Fruit fly (Drosophila melanogaster): ENCODE results near the gene CG13073.
A peak's percentile ranks its signal among the peaks of the same experiment; 100 is the strongest.

CG13073 gene

DNA sequence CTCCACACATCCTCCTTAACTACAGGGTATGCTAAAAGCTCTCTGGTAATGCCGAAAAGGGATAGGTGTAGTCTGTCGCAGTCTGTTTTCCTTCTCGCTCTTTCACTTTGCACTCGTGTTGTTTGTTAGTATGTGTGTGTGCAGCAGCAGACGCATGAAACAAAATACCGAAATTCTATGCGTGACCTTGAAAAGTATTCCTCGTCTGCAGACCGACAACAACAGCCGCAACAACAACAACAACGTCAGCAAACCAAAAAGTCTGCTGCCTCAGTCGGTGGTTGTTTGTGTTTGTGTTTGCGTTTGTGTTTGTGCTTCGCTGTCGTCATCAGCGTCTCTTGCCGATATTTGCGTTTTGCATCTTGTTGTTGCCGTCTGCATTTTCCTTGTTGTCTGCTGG lies 38.7 kb downstream of the CG13073 start (continued):
- TF ChIP-seq Hr51 (GFP tag; optimal IDR thresholded peaks at IDR 0.05) (no peak), tgo (GFP tag; IDR thresholded peaks at IDR 0.05) (no peak), ATbp (GFP tag; optimal IDR thresholded peaks at IDR 0.05) (peak; percentile 15), abd-A (tag; optimal IDR thresholded peaks at IDR 0.05) (no peak), CG3847 (GFP tag; IDR thresholded peaks at IDR 0.05) (no peak), inv (GFP tag; IDR thresholded peaks at IDR 0.05; ENCODE audit: partially characterized antibody) (no peak), nom (GFP tag; optimal IDR thresholded peaks at IDR 0.05) (peak; percentile 21), CG4424 (GFP tag; optimal IDR thresholded peaks at IDR 0.05) (no peak), Bdp1 (GFP tag; optimal IDR thresholded peaks at IDR 0.05) (no peak), lab (GFP tag; optimal IDR thresholded peaks at IDR 0.05) (no peak), Deaf1 (tag; optimal IDR thresholded peaks at IDR 0.05) (peak; percentile 29), seq (GFP tag; IDR thresholded peaks at IDR 0.05) (no peak), bab2 (GFP tag; optimal IDR thresholded peaks at IDR 0.05) (no peak), pho (GFP tag; optimal IDR thresholded peaks at IDR 0.05) (no peak), otp (GFP tag; IDR thresholded peaks at IDR 0.05) (no peak), HmgZ (tag; optimal IDR thresholded peaks at IDR 0.05) (no peak), CG9797 (GFP tag; optimal IDR thresholded peaks at IDR 0.05) (no peak), YL-1 (GFP tag; optimal IDR thresholded peaks at IDR 0.05) (no peak), Hr39 (optimal IDR thresholded peaks at IDR 0.05) (no peak), CG15269 (tag; optimal IDR thresholded peaks at IDR 0.05) (no peak), pita (GFP tag; optimal IDR thresholded peaks at IDR 0.05) (no peak), Atf6 (GFP tag; IDR thresholded peaks at IDR 0.05) (no peak), Aef1 (GFP tag; IDR thresholded peaks at IDR 0.05) (no peak), phol (tag; optimal IDR thresholded peaks at IDR 0.05) (no peak), gcm (GFP tag; optimal IDR thresholded peaks at IDR 0.05) (no peak), cwo (GFP tag; optimal IDR thresholded peaks at IDR 0.05) (no peak), CG33213 (GFP tag; optimal IDR thresholded peaks at IDR 0.05) (no peak), CG18011 (GFP tag; optimal IDR thresholded peaks at IDR 0.05) (no peak), CG33557 (GFP tag; optimal IDR thresholded peaks at IDR 0.05) (no peak), fru (optimal IDR thresholded peaks at IDR 0.05) (no peak), stwl (tag; optimal IDR thresholded peaks at IDR 0.05) (peak; percentile 0), esg (GFP tag; conservative IDR thresholded peaks at IDR 0.05) (no peak), tll (GFP tag; optimal IDR thresholded peaks at IDR 0.05) (peak in 1 of 2 experiments; percentile 25), CG2678 (tag; optimal IDR thresholded peaks at IDR 0.05) (no peak), dm (GFP tag; optimal IDR thresholded peaks at IDR 0.05) (no peak), MESR4 (GFP tag; optimal IDR thresholded peaks at IDR 0.05) (no peak), CG1233 (GFP tag; optimal IDR thresholded peaks at IDR 0.05) (no peak), CG17361 (GFP tag; IDR thresholded peaks at IDR 0.05) (no peak), tin (GFP tag; optimal IDR thresholded peaks at IDR 0.05) (no peak), Fer2 (tag; optimal IDR thresholded peaks at IDR 0.05) (no peak), wor (GFP tag; IDR thresholded peaks at IDR 0.05) (no peak), H15 (GFP tag; IDR thresholded peaks at IDR 0.05) (0 out of 3 replicates have a peak, but pooled peaks have one; percentile 34), nerfin-1 (tag; optimal IDR thresholded peaks at IDR 0.05) (peak; percentile 41), CG8359 (GFP tag; optimal IDR thresholded peaks at IDR 0.05; ENCODE audit: borderline replicate concordance) (no peak), sd (tag; optimal IDR thresholded peaks at IDR 0.05) (no peak), Doc2 (GFP tag; IDR thresholded peaks at IDR 0.05) (no peak), CG9932 (GFP tag; IDR thresholded peaks at IDR 0.05) (no peak), zfh1 (GFP tag; IDR thresholded peaks at IDR 0.05) (no peak), hb (GFP tag; IDR thresholded peaks at IDR 0.05; ENCODE audit: partially characterized antibody) (no peak), CG14710 (tag; optimal IDR thresholded peaks at IDR 0.05) (no peak), PHDP (tag; optimal IDR thresholded peaks at IDR 0.05) (no peak)

Measured in whole organism, embryonic.